Fruit fly (Drosophila melanogaster) whole organism, embryonic: Measurements from ENCODE around the gene CG5835.
A peak's percentile ranks its signal among the peaks of the same experiment; 100 is the strongest.

Experiments
- Atf6 ChIP-seq: fragments of 200-800 bp; sonication (Bioruptor generic); IDR thresholded peaks from 2 replicates; pipeline ENCODE4 v1.3.6; 2022; ENCODE audit warnings: missing biosample characterization, missing genetic modification characterization
- C15 ChIP-seq: fragments of 200-800 bp; sonication (Bioruptor generic); IDR thresholded peaks from 3 replicates; pipeline ENCODE4 v1.3.6; 2022; ENCODE audit warnings: missing biosample characterization, missing genetic modification characterization
- CG11398 ChIP-seq: fragments of 200-800 bp; sonication (Bioruptor generic); optimal IDR thresholded peaks from 2 replicates; lab custom pipeline; 2016; ENCODE audit warnings: missing biosample characterization, missing genetic modification characterization
- CG11504 ChIP-seq: fragments of 200-800 bp; sonication (Bioruptor generic); optimal IDR thresholded peaks from 3 replicates; lab custom pipeline; 2019; ENCODE audit warnings: missing biosample characterization, mild to moderate bottlenecking, missing genetic modification characterization, moderate library complexity
- CG13424 ChIP-seq: fragments of 200-800 bp; sonication (Bioruptor generic); optimal IDR thresholded peaks from 2 replicates; lab custom pipeline; 2019; ENCODE audit warnings: missing biosample characterization, mild to moderate bottlenecking, missing genetic modification characterization, moderate library complexity
- CG15269 ChIP-seq: fragments of 200-800 bp; sonication (Bioruptor generic); optimal IDR thresholded peaks from 2 replicates; lab custom pipeline; 2018; ENCODE audit warnings: missing biosample characterization, mild to moderate bottlenecking, missing genetic modification characterization, moderate library complexity
- CG17802 ChIP-seq: fragments of 200-800 bp; sonication (Bioruptor generic); optimal IDR thresholded peaks from 2 replicates; lab custom pipeline; 2018; ENCODE audit warnings: missing biosample characterization, mild to moderate bottlenecking, missing genetic modification characterization, moderate library complexity
- CG18011 ChIP-seq: fragments of 200-800 bp; sonication (Bioruptor generic); optimal IDR thresholded peaks from 2 replicates; lab custom pipeline; 2017; ENCODE audit warnings: missing biosample characterization, missing genetic modification characterization, mild to moderate bottlenecking, moderate library complexity, missing genotype
- CG2678 ChIP-seq: fragments of 200-800 bp; sonication (Bioruptor generic); optimal IDR thresholded peaks from 3 replicates; lab custom pipeline; 2019; ENCODE audit warnings: missing biosample characterization, mild to moderate bottlenecking, missing genetic modification characterization, moderate library complexity
- CG32772 ChIP-seq: fragments of 200-800 bp; sonication (Bioruptor generic); IDR thresholded peaks from 2 replicates; pipeline ENCODE4 v1.3.6; 2022; ENCODE audit warnings: missing biosample characterization, missing genetic modification characterization
- CG3838 ChIP-seq: fragments of 200-800 bp; sonication (Bioruptor generic); optimal IDR thresholded peaks from 3 replicates; lab custom pipeline; 2016; ENCODE audit warnings: missing biosample characterization, missing genetic modification characterization
- CG5245 ChIP-seq: fragments of 200-800 bp; sonication (Bioruptor generic); optimal IDR thresholded peaks from 3 replicates; lab custom pipeline; 2016; ENCODE audit warnings: missing biosample characterization, missing genetic modification characterization
- CG6175 ChIP-seq: fragments of 200-800 bp; sonication (Bioruptor generic); IDR thresholded peaks from 3 replicates; pipeline ENCODE4 v1.3.6; 2022; ENCODE audit warnings: missing biosample characterization, missing genetic modification characterization
- CG6765 ChIP-seq: fragments of 200-800 bp; sonication (Bioruptor generic); optimal IDR thresholded peaks from 3 replicates; lab custom pipeline; 2017; ENCODE audit warnings: missing biosample characterization, mild to moderate bottlenecking, missing genetic modification characterization
- CG7556 ChIP-seq: fragments of 200-800 bp; sonication (Bioruptor generic); optimal IDR thresholded peaks from 2 replicates; lab custom pipeline; 2017; ENCODE audit warnings: missing biosample characterization, mild to moderate bottlenecking, missing genetic modification characterization
- CG8089 ChIP-seq: fragments of 200-800 bp; sonication (Bioruptor generic); optimal IDR thresholded peaks from 3 replicates; lab custom pipeline; 2016; ENCODE audit warnings: missing biosample characterization, missing genetic modification characterization
- CG8388 ChIP-seq: fragments of 200-800 bp; sonication (Bioruptor generic); optimal IDR thresholded peaks from 2 replicates; lab custom pipeline; 2019; ENCODE audit warnings: missing biosample characterization, mild to moderate bottlenecking, missing genetic modification characterization, moderate library complexity
- CG9727 ChIP-seq: fragments of 200-800 bp; sonication (Bioruptor generic); optimal IDR thresholded peaks from 3 replicates; lab custom pipeline; 2017; ENCODE audit warnings: missing biosample characterization, mild to moderate bottlenecking, missing genetic modification characterization
- CG9817 ChIP-seq: fragments of 200-800 bp; sonication (Bioruptor generic); optimal IDR thresholded peaks from 2 replicates; lab custom pipeline; 2018; ENCODE audit warnings: missing biosample characterization, mild to moderate bottlenecking, missing genetic modification characterization, moderate library complexity
- D19B ChIP-seq: fragments of 200-800 bp; sonication (Bioruptor generic); optimal IDR thresholded peaks from 2 replicates; lab custom pipeline; 2017; ENCODE audit warnings: missing biosample characterization, mild to moderate bottlenecking, missing genetic modification characterization
- Dbx ChIP-seq: fragments of 200-800 bp; sonication (Bioruptor generic); IDR thresholded peaks from 3 replicates; pipeline ENCODE4 v1.3.6; 2022; ENCODE audit warnings: missing biosample characterization, missing genetic modification characterization
- Dp ChIP-seq: fragments of 200-800 bp; sonication (Bioruptor generic); optimal IDR thresholded peaks from 2 replicates; lab custom pipeline; 2018; ENCODE audit warnings: missing biosample characterization, mild to moderate bottlenecking, missing genetic modification characterization, moderate library complexity
- HmgZ ChIP-seq: fragments of 200-800 bp; sonication (Bioruptor generic); optimal IDR thresholded peaks from 2 replicates; lab custom pipeline; 2018; ENCODE audit warnings: missing biosample characterization, mild to moderate bottlenecking, missing genetic modification characterization
- Meics ChIP-seq: fragments of 200-800 bp; sonication (Bioruptor generic); optimal IDR thresholded peaks from 2 replicates; lab custom pipeline; 2017; ENCODE audit warnings: missing biosample characterization, mild to moderate bottlenecking, missing genetic modification characterization
- Myb ChIP-seq: fragments of 200-800 bp; sonication (Bioruptor generic); optimal IDR thresholded peaks from 2 replicates; lab custom pipeline; 2016; ENCODE audit warnings: missing biosample characterization, missing genetic modification characterization
- NC2α ChIP-seq: fragments of 200-800 bp; sonication (Bioruptor generic); optimal IDR thresholded peaks from 2 replicates; lab custom pipeline; 2016; ENCODE audit warnings: missing biosample characterization, missing genetic modification characterization
- Opbp ChIP-seq: fragments of 200-800 bp; sonication (Bioruptor generic); IDR thresholded peaks from 3 replicates; pipeline ENCODE4 v1.3.6; 2022; ENCODE audit warnings: missing biosample characterization, missing genetic modification characterization; ENCODE audit not compliant: partially characterized antibody
- Sry-δ ChIP-seq: fragments of 200-800 bp; sonication (Bioruptor generic); optimal IDR thresholded peaks from 2 replicates; lab custom pipeline; 2016; ENCODE audit warnings: missing biosample characterization, missing genetic modification characterization
- Xrp1 ChIP-seq: fragments of 200-800 bp; sonication (Bioruptor generic); IDR thresholded peaks from 2 replicates; pipeline ENCODE4 v1.3.6; 2022; ENCODE audit warnings: missing biosample characterization, missing genetic modification characterization
- bcd ChIP-seq: fragments of 200-800 bp; sonication (Bioruptor generic); optimal IDR thresholded peaks from 2 replicates; lab custom pipeline; 2017; ENCODE audit warnings: missing biosample characterization, mild to moderate bottlenecking, missing genetic modification characterization
- bigmax ChIP-seq: fragments of 200-800 bp; sonication (Bioruptor generic); optimal IDR thresholded peaks from 2 replicates; lab custom pipeline; 2018; ENCODE audit warnings: missing biosample characterization, mild to moderate bottlenecking, missing genetic modification characterization
- crol ChIP-seq: fragments of 200-800 bp; sonication (Bioruptor generic); IDR thresholded peaks from 2 replicates; pipeline ENCODE4 v1.3.6; 2022; ENCODE audit warnings: missing biosample characterization, missing genetic modification characterization
- esg ChIP-seq: fragments of 200-800 bp; sonication (Bioruptor generic); conservative IDR thresholded peaks from 2 replicates; pipeline ENCODE4 v1.3.6; 2022; ENCODE audit warnings: missing biosample characterization, missing genetic modification characterization
- h ChIP-seq: fragments of >200 bp; optimal IDR thresholded peaks from 2 replicates; lab custom pipeline; 2017
- klu ChIP-seq: fragments of 200-800 bp; sonication (Bioruptor generic); IDR thresholded peaks from 2 replicates; pipeline ENCODE4 v1.3.6; 2022; ENCODE audit warnings: missing biosample characterization, missing genetic modification characterization
- kni ChIP-seq: fragments of 200-800 bp; sonication (Bioruptor generic); optimal IDR thresholded peaks from 3 replicates; lab custom pipeline; 2017; ENCODE audit warnings: mild to moderate bottlenecking, missing biosample characterization, missing genetic modification reagents, missing genetic modification characterization
- lab ChIP-seq: fragments of 200-800 bp; sonication (Bioruptor generic); optimal IDR thresholded peaks from 3 replicates; lab custom pipeline; 2017; ENCODE audit warnings: missing biosample characterization, missing genetic modification characterization, mild to moderate bottlenecking, moderate library complexity, missing genetic modification reagents
- lilli ChIP-seq: fragments of 200-800 bp; sonication (Bioruptor generic); optimal IDR thresholded peaks from 3 replicates; lab custom pipeline; 2016; ENCODE audit warnings: missing biosample characterization, missing genetic modification characterization
- maf-S ChIP-seq: fragments of 200-800 bp; sonication (Bioruptor generic); optimal IDR thresholded peaks from 2 replicates; lab custom pipeline; 2016; ENCODE audit warnings: missing biosample characterization, missing genetic modification characterization
- nom ChIP-seq: fragments of 200-800 bp; sonication (Bioruptor generic); optimal IDR thresholded peaks from 2 replicates; lab custom pipeline; 2017; ENCODE audit warnings: missing biosample characterization, missing genetic modification characterization, mild to moderate bottlenecking, moderate library complexity, missing genetic modification reagents
- oc ChIP-seq: fragments of 200-800 bp; sonication (Bioruptor generic); optimal IDR thresholded peaks from 2 replicates; lab custom pipeline; 2018; ENCODE audit warnings: missing biosample characterization, mild to moderate bottlenecking, missing genetic modification characterization, moderate library complexity
- pho ChIP-seq: fragments of 200-800 bp; sonication (Bioruptor generic); optimal IDR thresholded peaks from 2 replicates; lab custom pipeline; 2016; ENCODE audit warnings: missing biosample characterization, missing genetic modification characterization
- row ChIP-seq: fragments of 200-800 bp; sonication (Bioruptor generic); IDR thresholded peaks from 3 replicates; pipeline ENCODE4 v1.3.6; 2022; ENCODE audit warnings: missing biosample characterization, missing genetic modification characterization
- slou ChIP-seq: fragments of 200-800 bp; sonication (Bioruptor generic); optimal IDR thresholded peaks from 3 replicates; lab custom pipeline; 2016; ENCODE audit warnings: missing biosample characterization, missing genetic modification characterization
- tio ChIP-seq: fragments of 200-800 bp; sonication (Bioruptor generic); optimal IDR thresholded peaks from 2 replicates; lab custom pipeline; 2017; ENCODE audit warnings: missing biosample characterization, missing genetic modification characterization, inconsistent platforms
- wdn ChIP-seq: fragments of 200-800 bp; sonication (Bioruptor generic); IDR thresholded peaks from 2 replicates; pipeline ENCODE4 v1.3.6; 2022; ENCODE audit warnings: missing biosample characterization, missing genetic modification characterization
- yki ChIP-seq: fragments of >200 bp; optimal IDR thresholded peaks from 3 replicates; lab custom pipeline; 2018
- zfh1 ChIP-seq: fragments of 200-800 bp; sonication (Bioruptor generic); IDR thresholded peaks from 3 replicates; pipeline ENCODE4 v1.3.6; 2022; ENCODE audit warnings: missing biosample characterization, missing genetic modification characterization
- zfh2 ChIP-seq: fragments of 200-800 bp; sonication (Bioruptor generic); optimal IDR thresholded peaks from 2 replicates; lab custom pipeline; 2016; ENCODE audit warnings: missing biosample characterization, missing genetic modification characterization

Gene CG5835

dm6 chr3R:19151848-19152787 is 1.4 kb downstream of the CG5835 start (continued):
- TF ChIP-seq CG6765 (GFP tag; lab: Kevin White, UChicago): no peak
- no peak for TF ChIP-seq nom
- TF ChIP-seq zfh1 (GFP tag; lab: Robert Waterston, UW): 0 out of 3 replicates have a peak, but pooled peaks have one; percentile 16
- no peak for TF ChIP-seq pho
- no peak for TF ChIP-seq CG18011 (GFP tag; lab: Kevin White, UChicago)
- TF ChIP-seq lab (GFP tag; lab: Kevin White, UChicago): peak; percentile 61
- TF ChIP-seq Dbx: no peak
- peak; percentile 50; the same call in 1 of the 2 replicates for TF ChIP-seq Xrp1 (GFP tag; lab: Robert Waterston, UW)
- TF ChIP-seq CG2678 (tag; lab: Kevin White, UChicago): peak; percentile 59
- 0 out of 2 replicates have a peak, but pooled peaks have one; percentile 10 for TF ChIP-seq wdn (GFP tag; lab: Robert Waterston, UW)
- peak; percentile 53 for TF ChIP-seq CG11504 (tag; lab: Kevin White, UChicago)
- no peak for TF ChIP-seq klu (GFP tag; lab: Robert Waterston, UW)
- TF ChIP-seq oc (tag; lab: Kevin White, UChicago): peak; percentile 35
- TF ChIP-seq HmgZ (tag; lab: Kevin White, UChicago): no peak
- no peak for TF ChIP-seq NC2α (GFP tag; lab: Kevin White, UChicago)
- no peak for TF ChIP-seq maf-S (GFP tag; lab: Kevin White, UChicago)
- 0 out of 3 replicates have a peak, but pooled peaks have one; percentile 6 for TF ChIP-seq C15 (GFP tag; lab: Robert Waterston, UW)
- no peak for TF ChIP-seq CG11398 (GFP tag; lab: Kevin White, UChicago)
- TF ChIP-seq CG5245: no peak
- TF ChIP-seq Meics (GFP tag; lab: Kevin White, UChicago): peak; percentile 38
- peak; percentile 60 for TF ChIP-seq CG15269 (tag; lab: Kevin White, UChicago)
- peak; percentile 27 for TF ChIP-seq CG8388 (GFP tag; lab: Kevin White, UChicago)
- peak; percentile 28 for TF ChIP-seq tio (GFP tag; lab: Kevin White, UChicago)
- TF ChIP-seq CG17802: no peak
- TF ChIP-seq yki (lab: Kevin White, UChicago): no peak
- TF ChIP-seq slou (GFP tag; lab: Kevin White, UChicago): no peak
- TF ChIP-seq CG7556: no peak
- TF ChIP-seq CG9817 (tag; lab: Kevin White, UChicago): peak; percentile 35
- TF ChIP-seq bcd: peak; percentile 24
- TF ChIP-seq CG3838: no peak
- TF ChIP-seq CG6175 (GFP tag; lab: Robert Waterston, UW): no peak
- no peak for TF ChIP-seq bigmax
- 0 out of 2 replicates have a peak, but pooled peaks have one; percentile 11 for TF ChIP-seq CG32772 (GFP tag; lab: Robert Waterston, UW)
- TF ChIP-seq esg (GFP tag; lab: Robert Waterston, UW): peak; percentile 56
- no peak for TF ChIP-seq h (lab: Kevin White, UChicago)
- TF ChIP-seq row (GFP tag; lab: Robert Waterston, UW): peak; percentile 59; the same call in 2 of the 3 replicates
- TF ChIP-seq D19B (GFP tag; lab: Kevin White, UChicago): no peak
- TF ChIP-seq Myb: no peak
- TF ChIP-seq Dp (GFP tag; lab: Kevin White, UChicago): no peak
- TF ChIP-seq Atf6 (GFP tag; lab: Robert Waterston, UW): peak; percentile 31; the same call in 1 of the 2 replicates
- peak; percentile 27 for TF ChIP-seq CG13424 (tag; lab: Kevin White, UChicago)
- no peak for TF ChIP-seq CG8089 (GFP tag; lab: Kevin White, UChicago)
- no peak for TF ChIP-seq zfh2 (GFP tag; lab: Kevin White, UChicago)
- no peak for TF ChIP-seq crol
- no peak for TF ChIP-seq Sry-δ (GFP tag; lab: Kevin White, UChicago)
- TF ChIP-seq kni: no peak
- TF ChIP-seq lilli: no peak
- peak; percentile 16 for TF ChIP-seq CG9727 (GFP tag; lab: Kevin White, UChicago)
- no peak for TF ChIP-seq Opbp
